Worm (Caenorhabditis elegans) whole organism, early embryonic: ENCODE data around the gene C42C1.8.

Experiments used
- F13C5.2 ChIP-seq: sonication (generic microtip); optimal IDR thresholded peaks from 2 replicates; lab custom pipeline; 2017; ENCODE audit warnings: mild to moderate bottlenecking, missing genetic modification characterization, inconsistent platforms, missing compliant biosample characterization
- ama-1 ChIP-seq: fragments of 150-350 bp; optimal IDR thresholded peaks from 2 replicates; lab custom pipeline; 2014
- ceh-13 ChIP-seq: fragments of 200-800 bp; sonication (Bioruptor generic); optimal IDR thresholded peaks from 2 replicates; lab custom pipeline; 2018; ENCODE audit warnings: mild to moderate bottlenecking, missing genetic modification characterization, missing compliant biosample characterization
- ceh-36 ChIP-seq: sonication (generic microtip); optimal IDR thresholded peaks from 2 replicates; lab custom pipeline; 2016; ENCODE audit warnings: missing genetic modification characterization, inconsistent platforms, missing compliant biosample characterization
- flt-1 ChIP-seq: fragments of 200-800 bp; sonication (Bioruptor generic); IDR thresholded peaks from 2 replicates; pipeline ENCODE4 v1.3.6; 2022; ENCODE audit warnings: missing genetic modification characterization, missing compliant biosample characterization
- hnd-1 ChIP-seq: sonication (generic microtip); optimal IDR thresholded peaks from 2 replicates; lab custom pipeline; 2016; ENCODE audit warnings: missing genetic modification characterization, missing compliant biosample characterization
- scrt-1 ChIP-seq: fragments of 200-800 bp; sonication (Bioruptor generic); IDR thresholded peaks from 2 replicates; pipeline ENCODE4 v1.3.6; 2022; ENCODE audit warnings: missing genetic modification characterization, missing compliant biosample characterization
- sea-1 ChIP-seq: fragments of 200-800 bp; sonication (Bioruptor generic); conservative IDR thresholded peaks from 2 replicates; pipeline ENCODE4 v1.3.6; 2022; ENCODE audit warnings: missing genetic modification characterization, missing compliant biosample characterization
- tbx-11 ChIP-seq: fragments of 200-800 bp; sonication (Bioruptor generic); IDR thresholded peaks from 2 replicates; pipeline ENCODE4 v1.3.6; 2022; ENCODE audit warnings: missing genetic modification characterization, missing compliant biosample characterization

ce11 chrIV:12265877-12266276 is 25.0 kb upstream of the C42C1.8 start:
- TF ChIP-seq ceh-13 (GFP tag; lab: Kevin White, UChicago): no peak
- TF ChIP-seq tbx-11 (GFP tag; lab: Robert Waterston, UW): no peak
- no peak for TF ChIP-seq ceh-36
- TF ChIP-seq ama-1 (lab: Kevin White, UChicago): no peak
- TF ChIP-seq scrt-1 (GFP tag; lab: Robert Waterston, UW): no peak
- no peak for TF ChIP-seq F13C5.2 (tag; lab: Kevin White, UChicago)
- no peak for TF ChIP-seq flt-1 (GFP tag; lab: Robert Waterston, UW)
- TF ChIP-seq sea-1 (GFP tag; lab: Robert Waterston, UW): no peak
- TF ChIP-seq hnd-1 (tag; lab: Kevin White, UChicago): no peak
